Fruit fly (Drosophila melanogaster) whole organism, embryonic: ENCODE data around the gene CG17778.
A peak's percentile ranks its signal among the peaks of the same experiment; 100 is the strongest.

Source experiments
- Ada2b ChIP-seq: fragments of 200-800 bp; sonication (Bioruptor generic); IDR thresholded peaks from 2 replicates; pipeline ENCODE4 v1.3.6; 2022; ENCODE audit warnings: missing biosample characterization, missing genetic modification characterization
- CG11247 ChIP-seq: fragments of 200-800 bp; sonication (Bioruptor generic); IDR thresholded peaks from 2 replicates; pipeline ENCODE4 v1.3.6; 2022; ENCODE audit warnings: missing biosample characterization, missing genetic modification characterization
- CG11398 ChIP-seq: fragments of 200-800 bp; sonication (Bioruptor generic); optimal IDR thresholded peaks from 2 replicates; lab custom pipeline; 2016; ENCODE audit warnings: missing biosample characterization, missing genetic modification characterization
- CG13287 ChIP-seq: fragments of 200-800 bp; sonication (Bioruptor generic); IDR thresholded peaks from 2 replicates; pipeline ENCODE4 v1.3.6; 2022; ENCODE audit warnings: missing biosample characterization, missing genetic modification characterization; ENCODE audit not compliant: partially characterized antibody
- CG14860 ChIP-seq: fragments of 200-800 bp; sonication (Bioruptor generic); IDR thresholded peaks from 3 replicates; pipeline ENCODE4 v1.3.6; 2022; ENCODE audit warnings: missing biosample characterization, missing genetic modification characterization; ENCODE audit not compliant: partially characterized antibody
- CG15601 ChIP-seq: fragments of 200-800 bp; sonication (Bioruptor generic); optimal IDR thresholded peaks from 3 replicates; lab custom pipeline; 2019; ENCODE audit warnings: missing biosample characterization, mild to moderate bottlenecking, missing genetic modification characterization, moderate library complexity
- CG17328 ChIP-seq: fragments of 200-800 bp; sonication (Bioruptor generic); IDR thresholded peaks from 2 replicates; pipeline ENCODE4 v1.3.6; 2022; ENCODE audit warnings: missing biosample characterization, missing genetic modification characterization
- CG17802 ChIP-seq: fragments of 200-800 bp; sonication (Bioruptor generic); optimal IDR thresholded peaks from 2 replicates; lab custom pipeline; 2018; ENCODE audit warnings: missing biosample characterization, mild to moderate bottlenecking, missing genetic modification characterization, moderate library complexity
- CG1832 ChIP-seq: fragments of 200-800 bp; sonication (Bioruptor generic); optimal IDR thresholded peaks from 2 replicates; lab custom pipeline; 2017; ENCODE audit warnings: missing biosample characterization, mild to moderate bottlenecking, missing genetic modification characterization, inconsistent platforms
- CG2202 ChIP-seq: fragments of 200-800 bp; sonication (Bioruptor generic); optimal IDR thresholded peaks from 2 replicates; lab custom pipeline; 2018; ENCODE audit warnings: missing biosample characterization, mild to moderate bottlenecking, missing genetic modification characterization
- CG32532 ChIP-seq: fragments of 200-800 bp; sonication (Bioruptor generic); IDR thresholded peaks from 2 replicates; pipeline ENCODE4 v1.3.6; 2022; ENCODE audit warnings: missing biosample characterization, missing genetic modification characterization
- CG32767 ChIP-seq: fragments of 200-800 bp; sonication (Bioruptor generic); IDR thresholded peaks from 2 replicates; pipeline ENCODE4 v1.3.6; 2022; ENCODE audit warnings: missing biosample characterization, missing genetic modification characterization
- CG34422 ChIP-seq: fragments of 200-800 bp; sonication (Bioruptor generic); IDR thresholded peaks from 3 replicates; pipeline ENCODE4 v1.3.6; 2022; ENCODE audit warnings: missing biosample characterization, missing genetic modification characterization
- CG3838 ChIP-seq: fragments of 200-800 bp; sonication (Bioruptor generic); optimal IDR thresholded peaks from 3 replicates; lab custom pipeline; 2016; ENCODE audit warnings: missing biosample characterization, missing genetic modification characterization
- CG6254 ChIP-seq: fragments of 200-800 bp; sonication (Bioruptor generic); optimal IDR thresholded peaks from 3 replicates; lab custom pipeline; 2017; ENCODE audit warnings: mild to moderate bottlenecking, missing biosample characterization, missing genetic modification reagents, missing genetic modification characterization
- CG7786 ChIP-seq: fragments of 200-800 bp; sonication (Bioruptor generic); optimal IDR thresholded peaks from 2 replicates; lab custom pipeline; 2016; ENCODE audit warnings: missing biosample characterization, missing genetic modification characterization
- CG8765 ChIP-seq: fragments of 200-800 bp; sonication (Bioruptor generic); IDR thresholded peaks from 2 replicates; pipeline ENCODE4 v1.3.6; 2022; ENCODE audit warnings: missing biosample characterization, missing genetic modification characterization
- CG9727 ChIP-seq: fragments of 200-800 bp; sonication (Bioruptor generic); optimal IDR thresholded peaks from 3 replicates; lab custom pipeline; 2017; ENCODE audit warnings: missing biosample characterization, mild to moderate bottlenecking, missing genetic modification characterization
- CG9817 ChIP-seq: fragments of 200-800 bp; sonication (Bioruptor generic); optimal IDR thresholded peaks from 2 replicates; lab custom pipeline; 2018; ENCODE audit warnings: missing biosample characterization, mild to moderate bottlenecking, missing genetic modification characterization, moderate library complexity
- Gug ChIP-seq: fragments of 200-800 bp; sonication (Bioruptor generic); IDR thresholded peaks from 4 replicates; pipeline ENCODE4 v1.3.6; 2022; ENCODE audit warnings: missing biosample characterization, missing genetic modification characterization
- HLHmδ ChIP-seq: fragments of 200-800 bp; sonication (Bioruptor generic); optimal IDR thresholded peaks from 2 replicates; lab custom pipeline; 2018; ENCODE audit warnings: missing biosample characterization, mild to moderate bottlenecking, missing genetic modification characterization, moderate library complexity
- Hand ChIP-seq: fragments of 200-800 bp; sonication (Bioruptor generic); optimal IDR thresholded peaks from 2 replicates; lab custom pipeline; 2017; ENCODE audit warnings: mild to moderate bottlenecking, missing biosample characterization, missing genetic modification reagents, missing genetic modification characterization
- Hr39 ChIP-seq: fragments of >200 bp; optimal IDR thresholded peaks from 2 replicates; lab custom pipeline; 2017
- Hr51 ChIP-seq, 2 experiments: fragments of 200-800 bp; sonication (Bioruptor generic); optimal IDR thresholded peaks; 2 replicates in 1 of 2; 3 replicates in 1 of 2; lab custom pipeline; 2016 to 2018; ENCODE audit warnings: missing biosample characterization in 2 of 2, missing genetic modification characterization in 2 of 2, mild to moderate bottlenecking in 1 of 2, moderate library complexity in 1 of 2
- MBD-R2 ChIP-seq: fragments of 200-800 bp; sonication (Bioruptor generic); IDR thresholded peaks from 2 replicates; pipeline ENCODE4 v1.3.6; 2022; ENCODE audit warnings: missing biosample characterization, missing genetic modification characterization
- Optix ChIP-seq: fragments of 200-800 bp; sonication (Bioruptor generic); IDR thresholded peaks from 3 replicates; pipeline ENCODE4 v1.3.6; 2022; ENCODE audit warnings: missing biosample characterization, missing genetic modification characterization
- Sox100B ChIP-seq: fragments of 200-800 bp; sonication (Bioruptor generic); optimal IDR thresholded peaks from 3 replicates; lab custom pipeline; 2018; ENCODE audit warnings: missing biosample characterization, mild to moderate bottlenecking, missing genetic modification characterization
- Sox102F ChIP-seq: fragments of 200-800 bp; sonication (Bioruptor generic); optimal IDR thresholded peaks from 2 replicates; lab custom pipeline; 2018; ENCODE audit warnings: missing biosample characterization, mild to moderate bottlenecking, missing genetic modification characterization, moderate library complexity
- Sry-β ChIP-seq: fragments of 200-800 bp; sonication (Bioruptor generic); optimal IDR thresholded peaks from 2 replicates; lab custom pipeline; 2018; ENCODE audit warnings: missing biosample characterization, mild to moderate bottlenecking, missing genetic modification characterization, moderate library complexity
- Taf1 ChIP-seq: fragments of 200-800 bp; sonication (Bioruptor generic); IDR thresholded peaks from 2 replicates; pipeline ENCODE4 v1.3.6; 2022; ENCODE audit warnings: missing biosample characterization, missing genetic modification characterization
- Tbp ChIP-seq: fragments of >200 bp; optimal IDR thresholded peaks from 2 replicates; lab custom pipeline; 2018; ENCODE audit warnings: missing biosample characterization, missing genetic modification characterization
- ab ChIP-seq: fragments of 200-800 bp; sonication (Bioruptor generic); optimal IDR thresholded peaks from 2 replicates; lab custom pipeline; 2016; ENCODE audit warnings: missing biosample characterization, missing genetic modification characterization
- az2 ChIP-seq: fragments of 200-800 bp; sonication (Bioruptor generic); optimal IDR thresholded peaks from 3 replicates; lab custom pipeline; 2016; ENCODE audit warnings: missing biosample characterization, missing genetic modification characterization
- cas ChIP-seq: fragments of 200-800 bp; sonication (Bioruptor generic); IDR thresholded peaks from 2 replicates; pipeline ENCODE4 v1.3.6; 2022; ENCODE audit warnings: missing biosample characterization, missing genetic modification characterization
- ci ChIP-seq: fragments of 200-800 bp; sonication (Bioruptor generic); IDR thresholded peaks from 3 replicates; pipeline ENCODE4 v1.3.6; 2022; ENCODE audit warnings: missing biosample characterization, missing genetic modification characterization
- crol ChIP-seq: fragments of 200-800 bp; sonication (Bioruptor generic); IDR thresholded peaks from 2 replicates; pipeline ENCODE4 v1.3.6; 2022; ENCODE audit warnings: missing biosample characterization, missing genetic modification characterization
- gce ChIP-seq: fragments of 200-800 bp; sonication (Bioruptor generic); IDR thresholded peaks from 3 replicates; pipeline ENCODE4 v1.3.6; 2022; ENCODE audit warnings: missing biosample characterization, missing genetic modification characterization
- gcm2 ChIP-seq: fragments of 200-800 bp; sonication (Bioruptor generic); optimal IDR thresholded peaks from 2 replicates; lab custom pipeline; 2016; ENCODE audit warnings: missing biosample characterization, missing genetic modification characterization
- ind ChIP-seq: fragments of 200-800 bp; sonication (Bioruptor generic); optimal IDR thresholded peaks from 3 replicates; lab custom pipeline; 2016; ENCODE audit warnings: missing biosample characterization, missing genetic modification characterization
- klu ChIP-seq: fragments of 200-800 bp; sonication (Bioruptor generic); IDR thresholded peaks from 2 replicates; pipeline ENCODE4 v1.3.6; 2022; ENCODE audit warnings: missing biosample characterization, missing genetic modification characterization
- lilli ChIP-seq: fragments of 200-800 bp; sonication (Bioruptor generic); optimal IDR thresholded peaks from 3 replicates; lab custom pipeline; 2016; ENCODE audit warnings: missing biosample characterization, missing genetic modification characterization
- lmd ChIP-seq: fragments of 200-800 bp; sonication (Bioruptor generic); IDR thresholded peaks from 2 replicates; pipeline ENCODE4 v1.3.6; 2022; ENCODE audit warnings: missing biosample characterization, missing genetic modification characterization
- luna ChIP-seq: fragments of 200-800 bp; sonication (Bioruptor generic); optimal IDR thresholded peaks from 2 replicates; lab custom pipeline; 2016; ENCODE audit warnings: missing biosample characterization, missing genetic modification characterization
- mld ChIP-seq: fragments of 200-800 bp; sonication (Bioruptor generic); IDR thresholded peaks from 3 replicates; pipeline ENCODE4 v1.3.6; 2022; ENCODE audit warnings: missing biosample characterization, missing genetic modification characterization; ENCODE audit not compliant: partially characterized antibody
- nerfin-1 ChIP-seq: fragments of 200-800 bp; sonication (Bioruptor generic); optimal IDR thresholded peaks from 3 replicates; lab custom pipeline; 2019; ENCODE audit warnings: missing biosample characterization, mild to moderate bottlenecking, missing genetic modification characterization, moderate library complexity
- nerfin-2 ChIP-seq: fragments of 200-800 bp; sonication (Bioruptor generic); IDR thresholded peaks from 2 replicates; pipeline ENCODE4 v1.3.6; 2022; ENCODE audit warnings: missing biosample characterization, missing genetic modification characterization; ENCODE audit not compliant: partially characterized antibody
- ro ChIP-seq: fragments of 200-800 bp; sonication (Bioruptor generic); IDR thresholded peaks from 2 replicates; pipeline ENCODE4 v1.3.6; 2022; ENCODE audit warnings: missing biosample characterization, missing genetic modification characterization
- sisA ChIP-seq: fragments of 200-800 bp; sonication (Bioruptor generic); IDR thresholded peaks from 2 replicates; pipeline ENCODE4 v1.3.6; 2022; ENCODE audit warnings: missing biosample characterization, missing genetic modification characterization
- stc ChIP-seq: fragments of 200-800 bp; sonication (Bioruptor generic); IDR thresholded peaks from 2 replicates; pipeline ENCODE4 v1.3.6; 2022; ENCODE audit warnings: missing biosample characterization, missing genetic modification characterization
- toy ChIP-seq: fragments of 200-800 bp; sonication (Bioruptor generic); IDR thresholded peaks from 2 replicates; pipeline ENCODE4 v1.3.6; 2022; ENCODE audit warnings: missing biosample characterization, missing genetic modification characterization

CG17778 gene

DNA sequence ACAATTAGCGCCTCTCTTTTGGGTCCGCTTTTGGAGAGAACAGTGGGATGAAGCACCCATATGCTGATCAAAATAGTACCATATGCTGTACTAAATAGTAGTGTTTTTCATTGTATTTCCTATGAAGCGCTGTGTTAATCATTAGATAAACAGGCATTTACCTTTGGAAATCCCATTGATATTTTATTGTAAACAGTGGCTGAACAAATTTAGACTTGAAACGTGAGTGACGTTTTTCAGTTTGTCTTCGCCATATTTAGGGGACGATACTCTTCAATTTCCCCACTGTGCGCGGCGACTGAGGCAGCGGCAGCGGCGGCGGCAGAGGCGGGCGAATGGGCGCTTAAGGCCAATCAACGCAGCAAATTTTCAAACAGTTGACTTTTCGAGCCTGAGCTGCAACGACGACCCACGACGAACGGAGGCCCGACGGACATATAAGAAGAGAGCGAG is 5.2 kb downstream of the CG17778 start (continued):
- no peak for TF ChIP-seq ab
- peak; percentile 73 for TF ChIP-seq CG32532 (GFP tag; lab: Robert Waterston, UW)
- TF ChIP-seq CG17328, result peak; percentile 54; the same call in 1 of the 2 replicates
- no peak for TF ChIP-seq CG1832 (GFP tag; lab: Kevin White, UChicago)
- peak; percentile 77 for TF ChIP-seq CG11398 (GFP tag; lab: Kevin White, UChicago)
- 0 out of 3 replicates have a peak, but pooled peaks have one; percentile 41 for TF ChIP-seq Optix (GFP tag; lab: Robert Waterston, UW)
- no peak; the same call in 1 of the 2 replicates for TF ChIP-seq toy (GFP tag; lab: Robert Waterston, UW)
- TF ChIP-seq luna, result peak; percentile 76
- TF ChIP-seq sisA (GFP tag; lab: Robert Waterston, UW), result peak; percentile 60
- peak; percentile 62; the same call in 1 of the 3 replicates for TF ChIP-seq gce (GFP tag; lab: Robert Waterston, UW)
- TF ChIP-seq cas (GFP tag; lab: Robert Waterston, UW), result peak; percentile 42; the same call in 1 of the 2 replicates
- TF ChIP-seq klu (GFP tag; lab: Robert Waterston, UW), result peak; percentile 48; the same call in 1 of the 2 replicates
- TF ChIP-seq CG8765 (GFP tag; lab: Robert Waterston, UW), result no peak
- TF ChIP-seq Hr51 (GFP tag; optimal IDR thresholded peaks at IDR 0.05; lab: Kevin White, UChicago), result peak; percentile 62 to 87
- no peak for TF ChIP-seq crol (GFP tag; lab: Robert Waterston, UW)
- TF ChIP-seq Gug (GFP tag; lab: Robert Waterston, UW), result peak; percentile 37; the same call in 1 of the 4 replicates
- peak; percentile 63; the same call in 1 of the 2 replicates for TF ChIP-seq CG32767 (GFP tag; lab: Robert Waterston, UW)
- no peak for TF ChIP-seq gcm2 (GFP tag; lab: Kevin White, UChicago)
- peak; percentile 68 for TF ChIP-seq stc (GFP tag; lab: Robert Waterston, UW)
- peak; percentile 9 for TF ChIP-seq CG6254 (GFP tag; lab: Kevin White, UChicago)
- TF ChIP-seq CG13287, result peak; percentile 18
- peak; percentile 86 for TF ChIP-seq Sox100B (GFP tag; lab: Kevin White, UChicago)
- TF ChIP-seq ro, result no peak
- TF ChIP-seq Tbp (GFP tag; lab: Kevin White, UChicago), result no peak
- TF ChIP-seq ind (GFP tag; lab: Kevin White, UChicago), result peak; percentile 72
- TF ChIP-seq nerfin-1 (tag; lab: Kevin White, UChicago), result peak; percentile 74
- peak; percentile 64 for TF ChIP-seq az2
- TF ChIP-seq mld (GFP tag; lab: Robert Waterston, UW), result no peak
- TF ChIP-seq CG7786, result peak; percentile 85
- TF ChIP-seq lilli (GFP tag; lab: Kevin White, UChicago), result peak; percentile 84
- TF ChIP-seq Sox102F (GFP tag; lab: Kevin White, UChicago), result no peak
- 0 out of 3 replicates have a peak, but pooled peaks have one; percentile 29 for TF ChIP-seq ci (GFP tag; lab: Robert Waterston, UW)
- peak; percentile 63 for TF ChIP-seq CG11247 (GFP tag; lab: Robert Waterston, UW)
- peak; percentile 52 for TF ChIP-seq CG2202
- TF ChIP-seq CG3838 (GFP tag; lab: Kevin White, UChicago), result peak; percentile 53
- TF ChIP-seq nerfin-2 (GFP tag; lab: Robert Waterston, UW), result 0 out of 2 replicates have a peak, but pooled peaks have one; percentile 19
- peak; percentile 60 for TF ChIP-seq Ada2b
- 0 out of 3 replicates have a peak, but pooled peaks have one; percentile 34 for TF ChIP-seq CG34422 (GFP tag; lab: Robert Waterston, UW)
- TF ChIP-seq Sry-β, result no peak
- TF ChIP-seq lmd (GFP tag; lab: Robert Waterston, UW), result peak; percentile 79
- TF ChIP-seq CG17802, result no peak
- TF ChIP-seq MBD-R2 (GFP tag; lab: Robert Waterston, UW), result peak; percentile 51; the same call in 1 of the 2 replicates
- TF ChIP-seq Hr39, result no peak
- TF ChIP-seq CG9817, result peak; percentile 80
- peak; percentile 71 for TF ChIP-seq CG15601 (tag; lab: Kevin White, UChicago)
- TF ChIP-seq Taf1 (GFP tag; lab: Robert Waterston, UW), result peak; percentile 46; the same call in 1 of the 2 replicates
- TF ChIP-seq Hand, result peak; percentile 90
- TF ChIP-seq CG9727 (GFP tag; lab: Kevin White, UChicago), result peak; percentile 82
- no peak for TF ChIP-seq HLHmδ (GFP tag; lab: Kevin White, UChicago)
- TF ChIP-seq CG14860 (GFP tag; lab: Robert Waterston, UW), result no peak
